Fruit fly (Drosophila melanogaster): ENCODE results near the gene CG14866.

Gene CG14866

DNA sequence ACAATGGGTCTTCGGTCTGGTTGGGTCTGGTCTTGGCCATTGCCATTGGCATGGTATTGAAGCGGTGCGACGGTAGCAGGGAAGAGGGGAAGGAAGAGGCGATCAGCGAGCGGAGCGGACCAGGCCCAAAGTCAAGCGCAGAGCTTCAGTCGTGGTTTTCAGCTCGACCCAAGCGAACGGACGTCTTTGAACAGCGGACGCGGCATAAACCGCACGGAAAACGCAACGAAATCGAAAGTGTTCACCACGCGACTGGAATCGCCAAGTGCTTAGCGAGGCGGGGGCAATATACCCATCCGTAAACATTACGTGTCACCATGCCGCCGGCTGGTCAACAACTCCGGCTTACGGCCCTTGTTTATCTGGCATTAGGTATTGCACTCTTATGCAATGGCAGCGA is at the start of gene CG14866:
Gene CG14866, plus strand, starts transcription at position 146 of the 400 bp plus-strand sequence.
- TF ChIP-seq Mnt (GFP tag; optimal IDR thresholded peaks at IDR 0.05): no peak
- TF ChIP-seq tj (GFP tag; optimal IDR thresholded peaks at IDR 0.05): no peak
- TF ChIP-seq CG33017 (tag; optimal IDR thresholded peaks at IDR 0.05): no peak
- TF ChIP-seq CG12768 (GFP tag; optimal IDR thresholded peaks at IDR 0.05): no peak
- TF ChIP-seq CG14711 (tag; optimal IDR thresholded peaks at IDR 0.05): no peak
- TF ChIP-seq CG5204 (GFP tag; optimal IDR thresholded peaks at IDR 0.05): no peak
- TF ChIP-seq bab1 (GFP tag; optimal IDR thresholded peaks at IDR 0.05): no peak
- TF ChIP-seq CG7101 (tag; optimal IDR thresholded peaks at IDR 0.05): no peak
- TF ChIP-seq Crg-1 (GFP tag; optimal IDR thresholded peaks at IDR 0.05): no peak
- TF ChIP-seq ovo (GFP tag; optimal IDR thresholded peaks at IDR 0.05): no peak
- no peak for TF ChIP-seq pad (GFP tag; optimal IDR thresholded peaks at IDR 0.05)

DNA sequence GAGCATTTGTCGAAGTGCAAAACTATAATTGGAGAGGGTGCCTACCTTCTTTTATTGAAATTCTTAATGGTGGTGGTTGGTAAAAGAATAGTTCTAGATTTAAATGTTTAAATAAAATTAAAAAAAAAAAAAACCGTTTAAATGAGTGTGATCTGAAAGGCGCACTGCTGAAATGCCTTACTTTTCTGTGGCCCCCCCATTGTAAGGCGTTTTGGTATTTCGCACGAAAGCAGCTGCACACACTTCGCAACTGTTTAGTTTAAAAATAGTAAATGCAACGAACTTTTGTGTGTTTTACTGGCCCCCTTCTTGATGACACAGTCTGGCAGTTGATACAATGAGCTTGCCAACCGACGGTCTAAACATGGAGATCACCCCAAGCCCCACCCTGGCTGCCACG is 47.8 kb upstream of the CG14866 start, which contains the start of the genes CG14864 and Zip88E:
Gene CG14864, minus strand, starts transcription at position 113 of the 400 bp plus-strand sequence.
Gene Zip88E, plus strand, starts transcription at position 237 of the 400 bp plus-strand sequence.
- TF ChIP-seq bab1 (GFP tag; optimal IDR thresholded peaks at IDR 0.05): peak; percentile 16
- no peak for TF ChIP-seq tj (GFP tag; optimal IDR thresholded peaks at IDR 0.05)

DNA sequence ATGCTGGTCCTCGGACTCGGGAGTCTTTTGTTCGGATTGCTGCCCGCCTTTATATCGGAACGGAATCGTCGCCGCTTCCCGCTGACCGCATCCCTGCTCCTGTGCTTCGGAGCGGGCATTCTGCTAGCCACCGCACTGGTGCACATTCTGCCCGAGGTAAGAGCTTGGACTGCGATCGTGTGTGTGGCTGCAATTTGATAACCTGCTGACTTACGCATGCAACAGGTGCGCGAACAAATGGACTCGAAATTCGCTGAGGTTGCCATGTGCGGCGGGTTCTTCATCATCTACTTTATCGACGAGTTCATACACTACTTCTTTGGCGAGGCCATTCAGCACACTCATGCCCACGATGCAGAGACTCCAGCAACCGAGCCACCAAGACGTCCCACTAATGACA is 47.4 kb upstream of the CG14866 start:
- peak; percentile 90 for TF ChIP-seq tj (GFP tag; optimal IDR thresholded peaks at IDR 0.05)
- TF ChIP-seq toe (GFP tag; optimal IDR thresholded peaks at IDR 0.05): no peak

DNA sequence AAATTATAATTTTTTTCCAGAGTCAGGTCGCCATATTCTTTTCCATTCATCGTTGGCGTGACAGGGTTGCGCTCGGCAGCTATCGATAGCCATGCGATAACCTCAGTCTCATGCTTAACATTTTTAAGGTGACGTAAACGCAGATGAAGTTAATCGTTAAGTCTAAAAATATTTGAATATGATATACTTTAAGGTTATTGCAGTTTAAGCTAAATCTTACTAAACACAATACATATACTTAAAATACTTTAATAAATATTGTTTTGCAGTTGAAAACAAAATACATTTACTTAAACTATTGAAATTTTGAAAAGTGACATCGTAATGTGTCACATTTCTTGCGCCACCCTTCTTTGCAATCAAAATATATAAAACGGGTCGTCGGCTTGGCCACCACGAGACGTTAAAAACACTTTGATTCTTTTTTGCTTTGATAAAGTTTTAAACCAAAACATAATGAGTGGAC is 41.1 kb upstream of the CG14866 start, which contains the start of the genes Cp190 and CG4338:
Gene Cp190, minus strand, starts transcription at position 84 of the 466 bp plus-strand sequence.
Gene CG4338, plus strand, starts transcription at position 365 of the 466 bp plus-strand sequence.
- TF ChIP-seq Clk (GFP tag; optimal IDR thresholded peaks at IDR 0.05) (peak; percentile 94), ovo (GFP tag; optimal IDR thresholded peaks at IDR 0.05) (peak; percentile 91), Crg-1 (GFP tag; optimal IDR thresholded peaks at IDR 0.05) (peak; percentile 95), pad (GFP tag; optimal IDR thresholded peaks at IDR 0.05) (peak; percentile 90), kay (GFP tag; ENCODE audit: borderline replicate concordance) (no peak), cnc (optimal IDR thresholded peaks at IDR 0.05) (no peak), CG12768 (GFP tag; optimal IDR thresholded peaks at IDR 0.05) (peak; percentile 98), CG14711 (tag; optimal IDR thresholded peaks at IDR 0.05) (peak; percentile 97), bab1 (GFP tag; optimal IDR thresholded peaks at IDR 0.05) (peak; percentile 98), CG11617 (GFP tag; optimal IDR thresholded peaks at IDR 0.05) (peak; percentile 98), tj (GFP tag; optimal IDR thresholded peaks at IDR 0.05) (peak; percentile 88), toe (GFP tag; optimal IDR thresholded peaks at IDR 0.05) (peak; percentile 98), CG7101 (tag; optimal IDR thresholded peaks at IDR 0.05) (peak; percentile 99), cic (GFP tag; optimal IDR thresholded peaks at IDR 0.05) (peak; percentile 77), Hr96 (GFP tag; optimal IDR thresholded peaks at IDR 0.05) (peak; percentile 94), CG33017 (tag; optimal IDR thresholded peaks at IDR 0.05) (peak; percentile 98), CG7045 (GFP tag; optimal IDR thresholded peaks at IDR 0.05) (peak; percentile 98), CG1620 (GFP tag; optimal IDR thresholded peaks at IDR 0.05) (peak; percentile 96), Mnt (GFP tag; optimal IDR thresholded peaks at IDR 0.05) (peak; percentile 96), CG5204 (GFP tag; optimal IDR thresholded peaks at IDR 0.05) (no peak)

DNA sequence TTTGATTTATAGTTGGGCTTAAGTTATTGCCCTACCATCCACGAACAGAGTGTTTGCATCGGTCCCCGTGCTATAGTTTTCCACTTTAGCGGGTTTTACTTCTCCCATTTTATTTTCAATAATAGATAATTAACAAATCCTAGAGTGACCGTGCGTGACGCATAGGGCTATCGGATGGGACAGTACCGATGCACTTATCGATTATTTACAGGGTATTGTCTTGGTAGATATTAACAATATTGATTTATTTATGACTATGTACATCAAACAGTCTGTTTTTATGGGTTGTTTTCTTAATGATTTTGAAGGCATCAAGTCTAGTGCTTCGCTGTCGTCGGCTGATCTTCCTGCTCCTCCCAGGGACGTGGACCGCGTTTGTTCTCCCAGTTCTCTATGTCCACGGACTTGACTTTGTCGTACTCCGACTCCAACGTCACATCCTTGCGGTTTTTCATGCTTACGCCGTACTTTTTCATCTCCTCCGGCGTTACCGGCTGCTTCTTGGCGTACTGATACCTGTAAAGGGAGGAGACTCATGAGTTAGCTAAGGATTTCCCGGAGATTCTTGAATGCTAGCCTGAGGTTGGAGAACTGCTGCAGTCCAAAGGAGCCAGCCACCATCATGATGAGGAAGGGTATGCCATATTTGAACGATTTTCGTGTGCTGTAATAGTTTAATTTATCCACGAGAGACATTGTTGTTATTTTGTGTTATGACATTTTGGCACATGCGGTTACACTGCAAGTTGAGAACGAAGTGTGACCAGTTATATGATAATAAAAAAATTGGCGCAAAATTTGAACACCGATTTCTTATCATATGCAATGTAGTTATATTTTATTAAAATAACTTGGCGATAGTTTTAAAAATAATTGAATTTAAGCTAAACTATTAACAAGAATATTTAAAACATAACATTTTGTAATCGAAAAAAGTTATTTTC is 38.1 kb upstream of the CG14866 start, which contains the start of the genes MRG15 and Tm1:
Gene MRG15, minus strand, starts transcription at position 184 of the 944 bp plus-strand sequence.
Gene Tm1, plus strand, starts transcription at position 295 of the 944 bp plus-strand sequence.
- TF ChIP-seq tj (GFP tag; optimal IDR thresholded peaks at IDR 0.05): peak; percentile 22
- peak; percentile 7 for TF ChIP-seq CG11617 (GFP tag; optimal IDR thresholded peaks at IDR 0.05)
- TF ChIP-seq Clk (GFP tag; optimal IDR thresholded peaks at IDR 0.05): no peak
- TF ChIP-seq Mnt (GFP tag; optimal IDR thresholded peaks at IDR 0.05): peak; percentile 69
- no peak for TF ChIP-seq toe (GFP tag; optimal IDR thresholded peaks at IDR 0.05)
- TF ChIP-seq ovo (GFP tag; optimal IDR thresholded peaks at IDR 0.05): no peak
- TF ChIP-seq CG5204 (GFP tag; optimal IDR thresholded peaks at IDR 0.05): no peak
- TF ChIP-seq CG14711 (tag; optimal IDR thresholded peaks at IDR 0.05): peak; percentile 15

DNA sequence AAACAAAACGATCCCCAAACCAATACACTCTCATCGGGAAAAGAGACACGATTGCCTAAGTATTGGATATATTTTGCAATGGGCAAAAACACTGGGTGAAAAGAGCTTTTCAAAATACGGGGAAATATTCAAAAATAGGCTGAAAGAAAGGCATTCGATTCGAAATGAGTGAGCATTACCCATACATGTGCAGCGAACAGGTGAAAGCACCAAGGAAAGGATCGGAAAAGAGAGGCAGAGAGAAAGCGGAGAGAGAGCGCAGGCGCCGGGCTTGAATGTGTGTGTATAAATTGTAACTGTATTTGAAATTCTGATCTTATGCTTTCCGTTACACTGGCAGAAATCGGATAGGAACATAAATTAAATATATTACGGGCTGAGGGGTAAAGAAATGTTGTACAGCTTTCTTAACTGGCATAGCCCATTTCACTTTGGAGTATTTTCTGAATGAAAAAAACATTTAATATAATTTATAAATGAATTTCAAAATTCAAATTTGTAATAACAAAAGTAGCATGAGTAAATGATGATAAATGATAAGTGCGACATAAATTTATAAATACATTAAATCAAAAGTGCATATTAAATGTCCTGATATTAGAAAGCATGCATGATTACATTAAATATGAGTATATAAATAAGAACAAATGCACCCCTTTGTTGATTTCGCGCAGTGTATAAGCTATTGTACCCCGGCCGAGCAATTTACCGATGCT is 35.5 kb upstream of the CG14866 start:
- TF ChIP-seq kay (GFP tag; ENCODE audit: borderline replicate concordance) (no peak), CG14711 (tag; optimal IDR thresholded peaks at IDR 0.05) (peak; percentile 16), ovo (GFP tag; optimal IDR thresholded peaks at IDR 0.05) (no peak), Clk (GFP tag; optimal IDR thresholded peaks at IDR 0.05) (no peak), Mnt (GFP tag; optimal IDR thresholded peaks at IDR 0.05) (no peak), pad (GFP tag; optimal IDR thresholded peaks at IDR 0.05) (peak; percentile 21), tj (GFP tag; optimal IDR thresholded peaks at IDR 0.05) (peak; percentile 9), Crg-1 (GFP tag; optimal IDR thresholded peaks at IDR 0.05) (no peak), CG7045 (GFP tag; optimal IDR thresholded peaks at IDR 0.05) (no peak), CG33017 (tag; optimal IDR thresholded peaks at IDR 0.05) (no peak), toe (GFP tag; optimal IDR thresholded peaks at IDR 0.05) (no peak), Hr96 (GFP tag; optimal IDR thresholded peaks at IDR 0.05) (no peak), CG11617 (GFP tag; optimal IDR thresholded peaks at IDR 0.05) (peak; percentile 38), bab1 (GFP tag; optimal IDR thresholded peaks at IDR 0.05) (peak; percentile 34), CG7101 (tag; optimal IDR thresholded peaks at IDR 0.05) (peak; percentile 8)

All from whole organism, adult.